Fruit fly (Drosophila melanogaster) whole organism, embryonic: ENCODE measurements around the gene eca.

Experiments
- BtbVII ChIP-seq: fragments of 200-800 bp; sonication (Bioruptor generic); optimal IDR thresholded peaks from 3 replicates; lab custom pipeline; 2017; ENCODE audit warnings: missing biosample characterization, mild to moderate bottlenecking, missing genetic modification characterization
- CG10979 ChIP-seq: fragments of 200-800 bp; sonication (Bioruptor generic); optimal IDR thresholded peaks from 2 replicates; lab custom pipeline; 2018; ENCODE audit warnings: missing biosample characterization, mild to moderate bottlenecking, missing genetic modification characterization, moderate library complexity
- CG12071 ChIP-seq: fragments of 200-800 bp; sonication (Bioruptor generic); optimal IDR thresholded peaks from 3 replicates; lab custom pipeline; 2018; ENCODE audit warnings: missing biosample characterization, mild to moderate bottlenecking, missing genetic modification characterization
- CG12155 ChIP-seq: fragments of 200-800 bp; sonication (Bioruptor generic); optimal IDR thresholded peaks from 3 replicates; lab custom pipeline; 2016; ENCODE audit warnings: missing biosample characterization, missing genetic modification characterization
- CG12299 ChIP-seq: fragments of 200-800 bp; sonication (Bioruptor generic); optimal IDR thresholded peaks from 2 replicates; lab custom pipeline; 2018; ENCODE audit warnings: missing biosample characterization, mild to moderate bottlenecking, missing genetic modification characterization
- CG13123 ChIP-seq: fragments of 200-800 bp; sonication (Bioruptor generic); optimal IDR thresholded peaks from 2 replicates; lab custom pipeline; 2016; ENCODE audit warnings: missing biosample characterization, missing genetic modification characterization
- CG13775 ChIP-seq: fragments of 200-800 bp; sonication (Bioruptor generic); optimal IDR thresholded peaks from 3 replicates; lab custom pipeline; 2017; ENCODE audit warnings: missing biosample characterization, mild to moderate bottlenecking, missing genetic modification characterization
- CG15073 ChIP-seq: fragments of 200-800 bp; sonication (Bioruptor generic); optimal IDR thresholded peaks from 2 replicates; lab custom pipeline; 2016; ENCODE audit warnings: missing biosample characterization, missing genetic modification characterization
- CG17186 ChIP-seq: fragments of 200-800 bp; sonication (Bioruptor generic); optimal IDR thresholded peaks from 3 replicates; lab custom pipeline; 2017; ENCODE audit warnings: missing biosample characterization, missing genetic modification reagents, missing genetic modification characterization
- CG17361 ChIP-seq: fragments of 200-800 bp; sonication (Bioruptor generic); IDR thresholded peaks from 3 replicates; pipeline ENCODE4 v1.3.6; 2022; ENCODE audit warnings: missing biosample characterization, missing genetic modification characterization
- CG17568 ChIP-seq: fragments of 200-800 bp; sonication (Bioruptor generic); optimal IDR thresholded peaks from 2 replicates; lab custom pipeline; 2018; ENCODE audit warnings: missing biosample characterization, mild to moderate bottlenecking, missing genetic modification characterization, moderate library complexity
- CG17829 ChIP-seq: fragments of 200-800 bp; optimal IDR thresholded peaks from 2 replicates; lab custom pipeline; 2019; ENCODE audit warnings: missing biosample characterization, mild to moderate bottlenecking, missing genetic modification characterization, moderate library complexity
- CG2120 ChIP-seq: fragments of 200-800 bp; sonication (Bioruptor generic); optimal IDR thresholded peaks from 3 replicates; lab custom pipeline; 2016; ENCODE audit warnings: missing biosample characterization, missing genetic modification characterization
- CG4617 ChIP-seq: fragments of 200-800 bp; sonication (Bioruptor generic); optimal IDR thresholded peaks from 3 replicates; lab custom pipeline; 2016; ENCODE audit warnings: missing biosample characterization, missing genetic modification characterization, borderline replicate concordance
- CG4820 ChIP-seq: fragments of 200-800 bp; sonication (Bioruptor generic); optimal IDR thresholded peaks from 3 replicates; lab custom pipeline; 2016; ENCODE audit warnings: missing biosample characterization, missing genetic modification characterization
- CG6683 ChIP-seq: fragments of 200-800 bp; sonication (Bioruptor generic); optimal IDR thresholded peaks from 2 replicates; lab custom pipeline; 2017; ENCODE audit warnings: missing biosample characterization, mild to moderate bottlenecking, missing genetic modification characterization, missing genetic modification reagents
- CG6813 ChIP-seq: fragments of 200-800 bp; sonication (Bioruptor generic); optimal IDR thresholded peaks from 2 replicates; lab custom pipeline; 2017; ENCODE audit warnings: missing biosample characterization, missing genetic modification characterization, mild to moderate bottlenecking, moderate library complexity, missing genetic modification reagents
- CG7556 ChIP-seq: fragments of 200-800 bp; sonication (Bioruptor generic); optimal IDR thresholded peaks from 2 replicates; lab custom pipeline; 2017; ENCODE audit warnings: missing biosample characterization, mild to moderate bottlenecking, missing genetic modification characterization
- CG7987 ChIP-seq: fragments of 200-800 bp; sonication (Bioruptor generic); optimal IDR thresholded peaks from 2 replicates; lab custom pipeline; 2018; ENCODE audit warnings: missing biosample characterization, mild to moderate bottlenecking, missing genetic modification characterization, moderate library complexity
- CG8924 ChIP-seq: fragments of 200-800 bp; optimal IDR thresholded peaks from 3 replicates; lab custom pipeline; 2019; ENCODE audit warnings: missing biosample characterization, mild to moderate bottlenecking, missing genetic modification characterization, moderate library complexity
- CHES-1-like ChIP-seq: fragments of 200-800 bp; sonication (Bioruptor generic); optimal IDR thresholded peaks from 2 replicates; lab custom pipeline; 2016; ENCODE audit warnings: missing biosample characterization, missing genetic modification characterization
- CTCF ChIP-seq: fragments of 200-800 bp; sonication (Bioruptor generic); optimal IDR thresholded peaks from 2 replicates; lab custom pipeline; 2017; ENCODE audit warnings: missing biosample characterization, mild to moderate bottlenecking, missing genetic modification characterization, moderate library complexity
- Chrac-16 ChIP-seq: fragments of 200-800 bp; sonication (Bioruptor generic); optimal IDR thresholded peaks from 3 replicates; lab custom pipeline; 2016; ENCODE audit warnings: missing biosample characterization, missing genetic modification characterization
- CoRest ChIP-seq: fragments of 200-800 bp; sonication (Bioruptor generic); optimal IDR thresholded peaks from 3 replicates; lab custom pipeline; 2018; ENCODE audit warnings: missing biosample characterization, mild to moderate bottlenecking, missing genetic modification characterization, moderate library complexity
- Dbx ChIP-seq: fragments of 200-800 bp; sonication (Bioruptor generic); IDR thresholded peaks from 3 replicates; pipeline ENCODE4 v1.3.6; 2022; ENCODE audit warnings: missing biosample characterization, missing genetic modification characterization
- ERR ChIP-seq: fragments of 200-800 bp; sonication (Bioruptor generic); optimal IDR thresholded peaks from 2 replicates; lab custom pipeline; 2016; ENCODE audit warnings: missing biosample characterization, missing genetic modification characterization
- Ets65A ChIP-seq: fragments of 200-800 bp; sonication (Bioruptor generic); peaks from one replicate; lab custom pipeline; 2016; ENCODE audit warnings: missing biosample characterization, missing genetic modification characterization
- Ets97D ChIP-seq: fragments of 200-800 bp; sonication (Bioruptor generic); optimal IDR thresholded peaks from 3 replicates; lab custom pipeline; 2016; ENCODE audit warnings: missing biosample characterization, missing genetic modification characterization
- HHEX ChIP-seq: fragments of 200-800 bp; sonication (Bioruptor generic); optimal IDR thresholded peaks from 3 replicates; lab custom pipeline; 2017; ENCODE audit warnings: missing biosample characterization, mild to moderate bottlenecking, missing genetic modification characterization, missing genetic modification reagents
- Hmx ChIP-seq: fragments of 200-800 bp; sonication (Bioruptor generic); optimal IDR thresholded peaks from 2 replicates; lab custom pipeline; 2016; ENCODE audit warnings: missing biosample characterization, missing genetic modification characterization
- Myb ChIP-seq: fragments of 200-800 bp; sonication (Bioruptor generic); optimal IDR thresholded peaks from 2 replicates; lab custom pipeline; 2016; ENCODE audit warnings: missing biosample characterization, missing genetic modification characterization
- Sin3A ChIP-seq: fragments of >200 bp; optimal IDR thresholded peaks from 2 replicates; lab custom pipeline; 2018
- Sry-β ChIP-seq: fragments of 200-800 bp; sonication (Bioruptor generic); optimal IDR thresholded peaks from 2 replicates; lab custom pipeline; 2018; ENCODE audit warnings: missing biosample characterization, mild to moderate bottlenecking, missing genetic modification characterization, moderate library complexity
- Sry-δ ChIP-seq: fragments of 200-800 bp; sonication (Bioruptor generic); optimal IDR thresholded peaks from 2 replicates; lab custom pipeline; 2016; ENCODE audit warnings: missing biosample characterization, missing genetic modification characterization
- Trl ChIP-seq, 3 experiments: fragments of >200 bp in 2 of 3; fragments of 200-800 bp in 1 of 3; sonication (Bioruptor generic) in 1 of 3; optimal IDR thresholded peaks; 2 replicates in 1 of 3; 3 replicates in 2 of 3; lab custom pipeline; 2016 to 2017; ENCODE audit warnings: missing biosample characterization in 1 of 3, missing genetic modification characterization in 1 of 3
- az2 ChIP-seq: fragments of 200-800 bp; sonication (Bioruptor generic); optimal IDR thresholded peaks from 3 replicates; lab custom pipeline; 2016; ENCODE audit warnings: missing biosample characterization, missing genetic modification characterization
- chn ChIP-seq: fragments of 200-800 bp; sonication (Bioruptor generic); optimal IDR thresholded peaks from 2 replicates; lab custom pipeline; 2016; ENCODE audit warnings: missing biosample characterization, missing genetic modification characterization
- dm ChIP-seq: fragments of 200-800 bp; sonication (Bioruptor generic); optimal IDR thresholded peaks from 3 replicates; lab custom pipeline; 2016; ENCODE audit warnings: missing biosample characterization, missing genetic modification characterization
- ewg ChIP-seq: fragments of 200-800 bp; sonication (Bioruptor generic); optimal IDR thresholded peaks from 3 replicates; lab custom pipeline; 2017; ENCODE audit warnings: mild to moderate bottlenecking, missing biosample characterization, missing genetic modification reagents, missing genetic modification characterization
- eyg ChIP-seq: fragments of 200-800 bp; sonication (Bioruptor generic); optimal IDR thresholded peaks from 3 replicates; lab custom pipeline; 2016; ENCODE audit warnings: missing biosample characterization, missing genetic modification characterization
- gem ChIP-seq: fragments of 200-800 bp; sonication (Bioruptor generic); optimal IDR thresholded peaks from 2 replicates; lab custom pipeline; 2019; ENCODE audit warnings: missing biosample characterization, mild to moderate bottlenecking, missing genetic modification characterization, moderate library complexity
- gfzf ChIP-seq: fragments of 200-800 bp; sonication (Bioruptor generic); optimal IDR thresholded peaks from 2 replicates; lab custom pipeline; 2016; ENCODE audit warnings: missing biosample characterization, mild to moderate bottlenecking, missing genetic modification characterization, moderate library complexity
- inv ChIP-seq: fragments of 200-800 bp; sonication (Bioruptor generic); IDR thresholded peaks from 2 replicates; pipeline ENCODE4 v1.3.6; 2022; ENCODE audit warnings: missing biosample characterization, missing genetic modification characterization; ENCODE audit not compliant: partially characterized antibody
- jigr1 ChIP-seq: fragments of 200-800 bp; sonication (Bioruptor generic); IDR thresholded peaks from 3 replicates; pipeline ENCODE4 v1.3.6; 2022; ENCODE audit warnings: missing biosample characterization, missing genetic modification characterization
- klu ChIP-seq: fragments of 200-800 bp; sonication (Bioruptor generic); IDR thresholded peaks from 2 replicates; pipeline ENCODE4 v1.3.6; 2022; ENCODE audit warnings: missing biosample characterization, missing genetic modification characterization
- lab ChIP-seq: fragments of 200-800 bp; sonication (Bioruptor generic); optimal IDR thresholded peaks from 3 replicates; lab custom pipeline; 2017; ENCODE audit warnings: missing biosample characterization, missing genetic modification characterization, mild to moderate bottlenecking, moderate library complexity, missing genetic modification reagents
- mam ChIP-seq: fragments of 200-800 bp; sonication (Bioruptor generic); optimal IDR thresholded peaks from 3 replicates; lab custom pipeline; 2016; ENCODE audit warnings: missing biosample characterization, missing genetic modification characterization
- p53 ChIP-seq: fragments of 200-800 bp; sonication (Bioruptor generic); optimal IDR thresholded peaks from 2 replicates; lab custom pipeline; 2016; ENCODE audit warnings: missing biosample characterization, missing genetic modification characterization
- phol ChIP-seq: fragments of 200-800 bp; sonication (Bioruptor generic); optimal IDR thresholded peaks from 3 replicates; lab custom pipeline; 2018; ENCODE audit warnings: missing biosample characterization, mild to moderate bottlenecking, missing genetic modification characterization, moderate library complexity
- ttk ChIP-seq: fragments of 200-800 bp; sonication (Bioruptor generic); IDR thresholded peaks from 2 replicates; pipeline ENCODE4 v2.1.2; 2022; ENCODE audit warnings: missing biosample characterization, missing genetic modification characterization
- unc-4 ChIP-seq: fragments of 200-800 bp; sonication (Bioruptor generic); IDR thresholded peaks from 2 replicates; pipeline ENCODE4 v1.3.6; 2022; ENCODE audit warnings: missing biosample characterization, missing genetic modification characterization; ENCODE audit not compliant: partially characterized antibody

eca gene

DNA sequence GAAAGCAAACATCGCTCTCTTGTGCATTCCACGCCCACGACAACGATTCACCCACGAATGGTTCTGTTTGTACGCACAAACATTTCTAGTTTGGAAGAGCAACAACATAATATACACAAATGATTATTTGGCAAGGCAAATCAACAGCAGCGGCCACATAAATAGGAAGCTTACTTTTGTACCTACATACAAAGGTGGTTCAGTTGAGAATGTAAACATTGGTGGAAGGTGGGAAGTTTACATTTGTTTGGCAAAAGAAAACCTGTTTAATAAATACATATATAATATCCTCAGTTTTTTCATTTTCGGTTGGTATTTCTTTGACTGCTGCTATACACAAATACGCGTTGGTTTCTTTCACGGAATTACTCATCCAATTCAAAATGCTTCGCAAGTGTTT lies 17.3 kb upstream of the eca start (continued):
- TF ChIP-seq Chrac-16 (GFP tag; lab: Kevin White, UChicago) (peak; percentile 83), CG12155 (peak; percentile 77), CG7556 (GFP tag; lab: Kevin White, UChicago) (peak; percentile 82), ERR (peak; percentile 73), Myb (GFP tag; lab: Kevin White, UChicago) (peak; percentile 62), CG12299 (tag; lab: Kevin White, UChicago) (peak; percentile 86), Ets65A (GFP tag; lab: Kevin White, UChicago) (peak; percentile 95), HHEX (GFP tag; lab: Kevin White, UChicago) (peak; percentile 88), lab (peak; percentile 95), chn (GFP tag; lab: Kevin White, UChicago) (peak; percentile 84), Trl (optimal IDR thresholded peaks at IDR 0.05; lab: Kevin White, UChicago) (no peak), Trl (GFP tag; optimal IDR thresholded peaks at IDR 0.05; lab: Kevin White, UChicago) (peak; percentile 81), CG17829 (tag; lab: Kevin White, UChicago) (peak; percentile 86), Dbx (GFP tag; lab: Robert Waterston, UW) (no peak), CG13123 (GFP tag; lab: Kevin White, UChicago) (peak; percentile 73), mam (peak; percentile 86), BtbVII (GFP tag; lab: Kevin White, UChicago) (peak; percentile 92), CG13775 (GFP tag; lab: Kevin White, UChicago) (peak; percentile 73), CG8924 (tag; lab: Kevin White, UChicago) (peak; percentile 92), CG10979 (tag; lab: Kevin White, UChicago) (peak; percentile 84), jigr1 (GFP tag; lab: Robert Waterston, UW) (no peak), CG4820 (GFP tag; lab: Kevin White, UChicago) (peak; percentile 88), gem (tag; lab: Kevin White, UChicago) (peak; percentile 94), phol (tag; lab: Kevin White, UChicago) (peak; percentile 88), CG2120 (peak; percentile 91), Ets97D (GFP tag; lab: Kevin White, UChicago) (peak; percentile 69), p53 (GFP tag; lab: Kevin White, UChicago) (peak; percentile 42), ttk (GFP tag; lab: Robert Waterston, UW) (no peak), Sin3A (no peak), Sry-δ (GFP tag; lab: Kevin White, UChicago) (peak; percentile 52), CG12071 (GFP tag; lab: Kevin White, UChicago) (peak; percentile 93), Hmx (GFP tag; lab: Kevin White, UChicago) (peak; percentile 23), CTCF (GFP tag; lab: Kevin White, UChicago) (peak; percentile 54), az2 (GFP tag; lab: Kevin White, UChicago) (peak; percentile 89), klu (GFP tag; lab: Robert Waterston, UW) (no peak), CG7987 (GFP tag; lab: Kevin White, UChicago) (peak; percentile 86), unc-4 (GFP tag; lab: Robert Waterston, UW) (no peak), CG17186 (peak; percentile 70), gfzf (no peak), dm (GFP tag; lab: Kevin White, UChicago) (peak; percentile 67), CG17361 (GFP tag; lab: Robert Waterston, UW) (no peak), CG17568 (GFP tag; lab: Kevin White, UChicago) (peak; percentile 93), eyg (GFP tag; lab: Kevin White, UChicago) (peak; percentile 69), ewg (GFP tag; lab: Kevin White, UChicago) (peak; percentile 80), CG4617 (GFP tag; lab: Kevin White, UChicago) (peak; percentile 51), CG6813 (GFP tag; lab: Kevin White, UChicago) (peak; percentile 90), CoRest (tag; lab: Kevin White, UChicago) (peak; percentile 90), CHES-1-like (peak; percentile 79), CG15073 (peak; percentile 55), CG6683 (GFP tag; lab: Kevin White, UChicago) (peak; percentile 74), Sry-β (GFP tag; lab: Kevin White, UChicago) (peak; percentile 29), inv (no peak)
